Fruit fly (Drosophila melanogaster): ENCODE data around the gene CG13398.

The CG13398 gene

dm6 chr2L:8382646-8383045 lies 32.4 kb downstream of the CG13398 start, which contains the start of the genes CG13392 and Rcd4 (continued):
- peak; percentile 79 for TF ChIP-seq bbx (GFP tag; IDR thresholded peaks at IDR 0.05; ENCODE audit: partially characterized antibody)
- TF ChIP-seq da (GFP tag; optimal IDR thresholded peaks at IDR 0.05), result peak; percentile 23
- TF ChIP-seq CG4854 (GFP tag; optimal IDR thresholded peaks at IDR 0.05), result peak; percentile 45
- TF ChIP-seq Opbp (GFP tag; IDR thresholded peaks at IDR 0.05; ENCODE audit: partially characterized antibody), result peak; percentile 77; the same call in 2 of the 3 replicates
- peak; percentile 21 for TF ChIP-seq dmrt11E (tag; optimal IDR thresholded peaks at IDR 0.05)
- TF ChIP-seq Lim3 (GFP tag; IDR thresholded peaks at IDR 0.05), result no peak
- TF ChIP-seq Optix (GFP tag; IDR thresholded peaks at IDR 0.05), result 0 out of 3 replicates have a peak, but pooled peaks have one; percentile 25
- TF ChIP-seq pb (GFP tag; optimal IDR thresholded peaks at IDR 0.05), result peak; percentile 63
- TF ChIP-seq Aef1 (GFP tag; IDR thresholded peaks at IDR 0.05), result peak; percentile 36; the same call in 2 of the 3 replicates
- TF ChIP-seq fd3F (GFP tag; optimal IDR thresholded peaks at IDR 0.05), result peak; percentile 16
- TF ChIP-seq Scr (GFP tag; IDR thresholded peaks at IDR 0.05; ENCODE audit: partially characterized antibody), result peak; percentile 64
- TF ChIP-seq CrebB (tag; optimal IDR thresholded peaks at IDR 0.05), result peak; percentile 50
- no peak for TF ChIP-seq CG10462 (GFP tag; optimal IDR thresholded peaks at IDR 0.05)
- TF ChIP-seq nerfin-1 (tag; optimal IDR thresholded peaks at IDR 0.05), result peak; percentile 58
- TF ChIP-seq mld (GFP tag; IDR thresholded peaks at IDR 0.05; ENCODE audit: partially characterized antibody), result peak; percentile 13; the same call in 1 of the 3 replicates
- TF ChIP-seq CG16779 (GFP tag; IDR thresholded peaks at IDR 0.05), result peak; percentile 84
- peak; percentile 65 for TF ChIP-seq Xbp1 (GFP tag; optimal IDR thresholded peaks at IDR 0.05)
- peak; percentile 97 for TF ChIP-seq CG10267 (tag; optimal IDR thresholded peaks at IDR 0.05)
- TF ChIP-seq Oli (tag; optimal IDR thresholded peaks at IDR 0.05), result no peak
- TF ChIP-seq CG6272 (GFP tag; IDR thresholded peaks at IDR 0.05), result no peak
- TF ChIP-seq insv (GFP tag; optimal IDR thresholded peaks at IDR 0.05), result peak in 1 of 2 experiments; percentile 42
- TF ChIP-seq ato (GFP tag; IDR thresholded peaks at IDR 0.05; ENCODE audit: partially characterized antibody), result peak; percentile 61; the same call in 1 of the 2 replicates
- TF ChIP-seq CG12391 (tag; optimal IDR thresholded peaks at IDR 0.05), result peak; percentile 47
- TF ChIP-seq bowl (GFP tag; IDR thresholded peaks at IDR 0.05), result no peak
- TF ChIP-seq CG4707 (GFP tag; optimal IDR thresholded peaks at IDR 0.05), result peak; percentile 83
- TF ChIP-seq BEAF-32 (GFP tag; optimal IDR thresholded peaks at IDR 0.05), result peak; percentile 63
- TF ChIP-seq Kr (GFP tag; optimal IDR thresholded peaks at IDR 0.05), result no peak
- no peak for TF ChIP-seq trh (GFP tag; optimal IDR thresholded peaks at IDR 0.05)
- peak; percentile 45 for TF ChIP-seq CG9876 (GFP tag; optimal IDR thresholded peaks at IDR 0.05)
- TF ChIP-seq CG8290 (GFP tag; optimal IDR thresholded peaks at IDR 0.05), result peak; percentile 70
- peak; percentile 42 to 96 for TF ChIP-seq CG8290 (tag; optimal IDR thresholded peaks at IDR 0.05)
- TF ChIP-seq CG5953 (GFP tag; IDR thresholded peaks at IDR 0.05), result no peak
- TF ChIP-seq trem (tag; optimal IDR thresholded peaks at IDR 0.05), result peak; percentile 65
- no peak for TF ChIP-seq Neu2 (GFP tag; optimal IDR thresholded peaks at IDR 0.05; ENCODE audit: borderline replicate concordance)
- TF ChIP-seq Hr3 (GFP tag; optimal IDR thresholded peaks at IDR 0.05), result peak; percentile 25
- TF ChIP-seq fu2 (GFP tag; optimal IDR thresholded peaks at IDR 0.05), result peak; percentile 74
- peak; percentile 38; the same call in 1 of the 2 replicates for TF ChIP-seq CG10366 (GFP tag; IDR thresholded peaks at IDR 0.05)
- TF ChIP-seq CG1647 (GFP tag; optimal IDR thresholded peaks at IDR 0.05), result peak; percentile 76
- peak; percentile 79 for TF ChIP-seq gro (GFP tag; optimal IDR thresholded peaks at IDR 0.05)
- no peak for TF ChIP-seq CG3838 (GFP tag; optimal IDR thresholded peaks at IDR 0.05)
- no peak for TF ChIP-seq CG7745 (tag; optimal IDR thresholded peaks at IDR 0.05)
- TF ChIP-seq CHES-1-like (GFP tag; optimal IDR thresholded peaks at IDR 0.05), result peak; percentile 79
- no peak for TF ChIP-seq sens-2 (GFP tag; IDR thresholded peaks at IDR 0.05)
- peak; percentile 46 for TF ChIP-seq CG2712 (tag; optimal IDR thresholded peaks at IDR 0.05)
- peak; percentile 55 for TF ChIP-seq emc (GFP tag; optimal IDR thresholded peaks at IDR 0.05)
- no peak for TF ChIP-seq tll (GFP tag; optimal IDR thresholded peaks at IDR 0.05)
- no peak for TF ChIP-seq CG10321 (GFP tag; IDR thresholded peaks at IDR 0.05)
- no peak for TF ChIP-seq CG17612 (GFP tag; IDR thresholded peaks at IDR 0.05)
- peak; percentile 67 for TF ChIP-seq CG12071 (GFP tag; optimal IDR thresholded peaks at IDR 0.05)
- peak; percentile 73 for TF ChIP-seq jumu (GFP tag; optimal IDR thresholded peaks at IDR 0.05)

All from whole organism, embryonic.